Worm (Caenorhabditis elegans) whole organism, late embryonic: ENCODE results near the gene srz-58.

ENCODE experiments used
- ama-1 ChIP-seq: fragments of 150-350 bp; optimal IDR thresholded peaks from 2 replicates; lab custom pipeline; 2014
- ceh-31 ChIP-seq: sonication (generic microtip); optimal IDR thresholded peaks from 2 replicates; lab custom pipeline; 2016; ENCODE audit warnings: missing genetic modification characterization, missing compliant biosample characterization
- ets-4 ChIP-seq: sonication (generic microtip); optimal IDR thresholded peaks from 2 replicates; lab custom pipeline; 2016; ENCODE audit warnings: missing genetic modification characterization, missing compliant biosample characterization
- lin-11 ChIP-seq: fragments of 200-800 bp; sonication (Bioruptor generic); optimal IDR thresholded peaks from 2 replicates; lab custom pipeline; 2018; ENCODE audit warnings: mild to moderate bottlenecking, missing genetic modification characterization, missing compliant biosample characterization
- pag-3 ChIP-seq: sonication (generic microtip); optimal IDR thresholded peaks from 2 replicates; lab custom pipeline; 2016; ENCODE audit warnings: missing compliant biosample characterization, missing genetic modification characterization, borderline replicate concordance
- pqm-1 ChIP-seq: sonication (generic microtip); optimal IDR thresholded peaks from 2 replicates; lab custom pipeline; 2016; ENCODE audit warnings: missing genetic modification characterization, missing compliant biosample characterization
- tbx-7 ChIP-seq: sonication (generic microtip); optimal IDR thresholded peaks from 2 replicates; lab custom pipeline; 2016; ENCODE audit warnings: missing genotype, missing genetic modification characterization, missing compliant biosample characterization
- unc-42 ChIP-seq: sonication (generic microtip); optimal IDR thresholded peaks from 2 replicates; lab custom pipeline; 2016; ENCODE audit warnings: missing genotype, missing genetic modification characterization, missing compliant biosample characterization

DNA sequence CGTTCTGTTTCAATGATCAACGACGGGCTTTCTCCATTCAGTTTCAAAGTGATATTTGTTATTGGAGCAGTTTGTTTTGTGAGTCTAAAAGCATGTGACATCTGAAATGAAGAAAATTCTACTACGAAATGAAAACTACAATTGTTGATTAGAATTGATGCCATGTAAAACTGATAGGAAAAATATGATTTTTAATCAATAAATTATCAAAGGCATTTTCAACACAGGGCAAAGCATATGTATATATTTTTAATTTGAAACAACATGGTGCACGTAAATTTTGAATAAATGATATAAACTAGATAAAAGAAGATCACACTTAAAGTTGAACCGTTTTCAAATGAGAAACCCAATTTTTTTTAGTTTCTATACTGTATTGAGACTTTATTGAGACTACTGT lies 16.6 kb upstream of the srz-58 start, which contains the start of gene K10G4.5:
- TF ChIP-seq tbx-7 (tag; lab: Kevin White, UChicago) (no peak), pag-3 (tag; lab: Kevin White, UChicago) (no peak), ets-4 (tag; lab: Kevin White, UChicago) (no peak), unc-42 (no peak), ama-1 (lab: Kevin White, UChicago) (no peak), ceh-31 (tag; lab: Kevin White, UChicago) (no peak), pqm-1 (tag; lab: Kevin White, UChicago) (no peak), lin-11 (no peak)
